Fruit fly (Drosophila melanogaster): ENCODE data around the gene Abca3.
A peak's percentile ranks its signal among the peaks of the same experiment; 100 is the strongest.

Gene Abca3

dm6 chrX:21322289-21322981, 16.0 kb upstream of the Abca3 start (continued):
- TF ChIP-seq CG34406 (GFP tag; optimal IDR thresholded peaks at IDR 0.05) (no peak), CG15336 (GFP tag; IDR thresholded peaks at IDR 0.05) (peak; percentile 18; the same call in 1 of the 2 replicates), CG32006 (GFP tag; optimal IDR thresholded peaks at IDR 0.05) (no peak)

- TF ChIP-seq salr (GFP tag; optimal IDR thresholded peaks at IDR 0.05) (peak; percentile 64 to 81), CG8632 (GFP tag; optimal IDR thresholded peaks at IDR 0.05) (peak; percentile 86), CG6276 (GFP tag; optimal IDR thresholded peaks at IDR 0.05) (no peak), CG8119 (GFP tag; IDR thresholded peaks at IDR 0.05) (peak; percentile 87), dsx (GFP tag; optimal IDR thresholded peaks at IDR 0.05; ENCODE audit: poor library complexity, severe bottlenecking) (peak; percentile 88), Eip78C (GFP tag) (peak; percentile 96), ss (GFP tag; optimal IDR thresholded peaks at IDR 0.05) (peak; percentile 82 to 86), CG3032 (tag; optimal IDR thresholded peaks at IDR 0.05) (peak; percentile 90), CG16779 (tag; optimal IDR thresholded peaks at IDR 0.05) (peak; percentile 79), Hr4 (GFP tag; optimal IDR thresholded peaks at IDR 0.05) (peak; percentile 83), net (GFP tag; optimal IDR thresholded peaks at IDR 0.05) (peak; percentile 81), OdsH (GFP tag; optimal IDR thresholded peaks at IDR 0.05) (peak; percentile 87), CG32006 (GFP tag; optimal IDR thresholded peaks at IDR 0.05) (peak; percentile 89), Ets96B (tag; optimal IDR thresholded peaks at IDR 0.05) (peak; percentile 92), CG7368 (GFP tag; optimal IDR thresholded peaks at IDR 0.05) (peak; percentile 70), Smox (GFP tag; optimal IDR thresholded peaks at IDR 0.05) (peak; percentile 88), esn (GFP tag; optimal IDR thresholded peaks at IDR 0.05) (peak; percentile 92), CG34406 (GFP tag; optimal IDR thresholded peaks at IDR 0.05) (peak; percentile 84), acj6 (GFP tag; optimal IDR thresholded peaks at IDR 0.05) (peak; percentile 89), Hr38 (GFP tag; optimal IDR thresholded peaks at IDR 0.05) (no peak), dac (GFP tag; optimal IDR thresholded peaks at IDR 0.05) (peak; percentile 59), Sox14 (GFP tag; optimal IDR thresholded peaks at IDR 0.05) (peak; percentile 87), CG6792 (GFP tag; optimal IDR thresholded peaks at IDR 0.05) (peak; percentile 86), Blimp-1 (GFP tag; optimal IDR thresholded peaks at IDR 0.05) (peak; percentile 70), CG31627 (GFP tag; optimal IDR thresholded peaks at IDR 0.05) (peak; percentile 86), lz (GFP tag; optimal IDR thresholded peaks at IDR 0.05) (peak; percentile 91), CG11294 (GFP tag; IDR thresholded peaks at IDR 0.05) (peak; percentile 55; the same call in 1 of the 2 replicates), CG15336 (GFP tag; IDR thresholded peaks at IDR 0.05) (peak; percentile 86), achi (GFP tag; optimal IDR thresholded peaks at IDR 0.05) (peak; percentile 82), Eip93F (GFP tag; optimal IDR thresholded peaks at IDR 0.05) (no peak), Met (GFP tag; optimal IDR thresholded peaks at IDR 0.05) (peak; percentile 89), spab (GFP tag; optimal IDR thresholded peaks at IDR 0.05) (peak; percentile 81), Eip75B (GFP tag; optimal IDR thresholded peaks at IDR 0.05) (peak; percentile 85), CG6854 (GFP tag; optimal IDR thresholded peaks at IDR 0.05) (peak; percentile 71), Hr39 (GFP tag; optimal IDR thresholded peaks at IDR 0.05) (peak; percentile 82), CG1621 (tag; optimal IDR thresholded peaks at IDR 0.05) (peak; percentile 79), CG3919 (GFP tag; optimal IDR thresholded peaks at IDR 0.05) (peak; percentile 81), fkh (GFP tag; optimal IDR thresholded peaks at IDR 0.05) (peak; percentile 31), Gug (GFP tag; IDR thresholded peaks at IDR 0.05) (peak; percentile 77), fd59A (GFP tag; optimal IDR thresholded peaks at IDR 0.05) (peak; percentile 84), Sox102F (GFP tag; optimal IDR thresholded peaks at IDR 0.05) (peak; percentile 74), Lpt (GFP tag; optimal IDR thresholded peaks at IDR 0.05) (peak; percentile 78), CG10631 (GFP tag; optimal IDR thresholded peaks at IDR 0.05) (peak; percentile 89), fd85E (GFP tag; optimal IDR thresholded peaks at IDR 0.05) (no peak), vri (GFP tag; optimal IDR thresholded peaks at IDR 0.05) (peak; percentile 54), CG8319 (GFP tag; optimal IDR thresholded peaks at IDR 0.05) (peak; percentile 65), CG4318 (GFP tag; optimal IDR thresholded peaks at IDR 0.05) (no peak)
Measured at dm6 chrX:21319202-21319772, 12.8 kb upstream of the Abca3 start, which contains the start of the genes SLIRP1 and anox. TSS of gene SLIRP1 (minus strand) at chrX:21319296. TSS of gene anox (minus strand) at chrX:21319296.

All from whole organism, prepupa.